Worm (Caenorhabditis elegans): ENCODE measurements around the gene ubxn-2.

DNA sequence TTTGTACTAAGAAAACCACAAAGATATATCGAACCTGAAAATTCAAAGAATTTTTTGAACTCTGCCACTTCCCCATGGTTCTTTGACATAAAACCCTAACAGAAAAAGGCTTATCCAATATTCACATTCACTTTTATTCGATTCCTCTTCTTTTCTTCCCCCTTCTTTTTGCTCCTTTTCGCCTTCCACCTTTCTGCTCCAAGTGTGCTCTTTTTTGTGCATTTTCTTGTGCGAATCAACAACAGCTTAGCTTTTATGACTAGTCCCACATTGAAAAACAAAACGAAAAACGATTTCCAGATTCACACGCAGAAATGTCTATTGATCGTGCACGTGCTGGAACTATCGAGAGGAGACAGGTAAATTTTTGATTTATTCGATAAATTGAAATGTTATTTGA lies 25.9 kb upstream of the ubxn-2 start, which contains the start of gene Y54G2A.41:
- no peak for TF ChIP-seq elt-3 (tag; optimal IDR thresholded peaks at IDR 0.05)
- TF ChIP-seq elt-2 (tag; optimal IDR thresholded peaks at IDR 0.05), result no peak
- no peak for TF ChIP-seq lin-14 (GFP tag; optimal IDR thresholded peaks at IDR 0.05)

Data from whole organism, L1 larva.